Worm (Caenorhabditis elegans) whole organism, L4 larva: ENCODE measurements around the gene F28B12.1.
A peak's percentile ranks its signal among the peaks of the same experiment; 100 is the strongest.

Source experiments
- D1046.2 ChIP-seq: fragments of 200-800 bp; sonication (Bioruptor generic); IDR thresholded peaks from 2 replicates; pipeline ENCODE4 v1.3.6; 2022; ENCODE audit warnings: missing genetic modification characterization, missing compliant biosample characterization
- F26F4.8 ChIP-seq: fragments of 200-800 bp; sonication (Bioruptor generic); conservative IDR thresholded peaks from 2 replicates; pipeline ENCODE4 v1.3.6; 2022; ENCODE audit warnings: missing genetic modification characterization, missing compliant biosample characterization
- Y105C5A.15 ChIP-seq: fragments of 200-800 bp; sonication (Bioruptor generic); IDR thresholded peaks from 2 replicates; pipeline ENCODE4 v1.3.6; 2022; ENCODE audit warnings: missing genetic modification characterization, missing compliant biosample characterization
- ZK546.5 ChIP-seq, 2 experiments: sonication (generic microtip); optimal IDR thresholded peaks; 2 replicates each; lab custom pipeline; 2017; ENCODE audit warnings: missing biosample characterization in 2 of 2, missing genetic modification characterization in 2 of 2
- aly-2 ChIP-seq: sonication (generic microtip); optimal IDR thresholded peaks from 2 replicates; lab custom pipeline; 2018; ENCODE audit warnings: missing biosample characterization, missing genetic modification characterization
- arid-1 ChIP-seq: fragments of 200-800 bp; sonication (Bioruptor generic); conservative IDR thresholded peaks from 2 replicates; pipeline ENCODE4 v1.3.6; 2022; ENCODE audit warnings: missing genetic modification reagents, missing genetic modification characterization, missing compliant biosample characterization
- attf-4 ChIP-seq: sonication (generic microtip); optimal IDR thresholded peaks from 3 replicates; lab custom pipeline; 2017; ENCODE audit warnings: missing biosample characterization, missing genetic modification characterization
- ceh-20 ChIP-seq: fragments of 200-800 bp; sonication (Bioruptor generic); IDR thresholded peaks from 2 replicates; pipeline ENCODE4 v1.3.6; 2022; ENCODE audit warnings: missing genetic modification reagents, missing genetic modification characterization, missing compliant biosample characterization
- ceh-28 ChIP-seq: fragments of 150-350 bp; optimal IDR thresholded peaks from 2 replicates; lab custom pipeline; 2014; ENCODE audit warnings: missing biosample characterization, missing genetic modification reagents, missing genetic modification characterization
- ceh-32 ChIP-seq: sonication (generic microtip); optimal IDR thresholded peaks from 2 replicates; lab custom pipeline; 2016; ENCODE audit warnings: mild to moderate bottlenecking, missing genetic modification characterization, missing compliant biosample characterization; ENCODE audit not compliant: poor library complexity
- ceh-82 ChIP-seq: sonication (generic microtip); optimal IDR thresholded peaks from 2 replicates; lab custom pipeline; 2017; ENCODE audit warnings: missing biosample characterization, missing genetic modification characterization
- daf-12 ChIP-seq: fragments of 150-350 bp; optimal IDR thresholded peaks from 2 replicates; lab custom pipeline; 2014; ENCODE audit warnings: missing biosample characterization, missing genetic modification reagents, missing genetic modification characterization
- daf-19 ChIP-seq: fragments of 200-800 bp; sonication (Bioruptor generic); conservative IDR thresholded peaks from 2 replicates; pipeline ENCODE4 v1.3.6; 2022; ENCODE audit warnings: missing genetic modification characterization, missing compliant biosample characterization
- dmd-6 ChIP-seq: fragments of 200-800 bp; sonication (Bioruptor generic); IDR thresholded peaks from 2 replicates; pipeline ENCODE4 v1.3.6; 2022; ENCODE audit warnings: missing genetic modification reagents, missing genetic modification characterization, missing compliant biosample characterization
- dmd-8 ChIP-seq: fragments of 200-800 bp; sonication (Bioruptor generic); IDR thresholded peaks from 2 replicates; pipeline ENCODE4 v1.3.6; 2022; ENCODE audit warnings: missing genetic modification characterization, missing compliant biosample characterization
- dmd-9 ChIP-seq: fragments of 200-800 bp; sonication (Bioruptor generic); IDR thresholded peaks from 2 replicates; pipeline ENCODE4 v1.3.6; 2022; ENCODE audit warnings: missing genetic modification reagents, missing genetic modification characterization, missing compliant biosample characterization
- dve-1 ChIP-seq: sonication (generic microtip); optimal IDR thresholded peaks from 2 replicates; lab custom pipeline; 2017; ENCODE audit warnings: antibody characterized with exemption, mild to moderate bottlenecking, missing genetic modification characterization, missing compliant biosample characterization; ENCODE audit not compliant: insufficient read depth
- egl-27 ChIP-seq: sonication (generic microtip); optimal IDR thresholded peaks from 3 replicates; lab custom pipeline; 2017; ENCODE audit warnings: missing biosample characterization, missing genetic modification reagents, missing genetic modification characterization
- egl-43 ChIP-seq: fragments of 200-800 bp; sonication (Bioruptor generic); IDR thresholded peaks from 2 replicates; pipeline ENCODE4 v1.3.6; 2022; ENCODE audit warnings: missing genetic modification reagents, missing genetic modification characterization, missing compliant biosample characterization
- fkh-10 ChIP-seq: fragments of 150-350 bp; optimal IDR thresholded peaks from 2 replicates; lab custom pipeline; 2014; ENCODE audit warnings: missing biosample characterization, missing genetic modification reagents, missing genetic modification characterization
- fos-1 ChIP-seq: fragments of 150-350 bp; optimal IDR thresholded peaks from 2 replicates; lab custom pipeline; 2014; ENCODE audit warnings: missing biosample characterization, missing genetic modification characterization
- gei-8 ChIP-seq: fragments of 200-800 bp; sonication (Bioruptor generic); optimal IDR thresholded peaks from 2 replicates; lab custom pipeline; 2018; ENCODE audit warnings: mild to moderate bottlenecking, missing genetic modification characterization, missing compliant biosample characterization
- hif-1 ChIP-seq, 2 experiments: sonication (generic microtip); optimal IDR thresholded peaks; 2 replicates each; lab custom pipeline; 2016 to 2017; ENCODE audit warnings: missing compliant biosample characterization in 2 of 2, missing genetic modification characterization in 2 of 2, missing genetic modification reagents in 2 of 2, missing genotype in 2 of 2, mild to moderate bottlenecking in 1 of 2
- hlh-11 ChIP-seq: fragments of 200-800 bp; sonication (Bioruptor generic); optimal IDR thresholded peaks from 2 replicates; lab custom pipeline; 2018; ENCODE audit warnings: mild to moderate bottlenecking, missing genetic modification characterization, missing compliant biosample characterization
- hlh-30 ChIP-seq: sonication (generic microtip); optimal IDR thresholded peaks from 2 replicates; lab custom pipeline; 2017; ENCODE audit warnings: antibody characterized with exemption, mild to moderate bottlenecking, missing genetic modification characterization, missing compliant biosample characterization; ENCODE audit not compliant: insufficient read depth
- hmg-1.1 ChIP-seq: fragments of 200-800 bp; sonication (Bioruptor generic); IDR thresholded peaks from 2 replicates; pipeline ENCODE4 v1.3.6; 2022; ENCODE audit warnings: missing genetic modification reagents, missing genetic modification characterization, missing compliant biosample characterization
- jun-1 ChIP-seq: fragments of 150-350 bp; optimal IDR thresholded peaks from 2 replicates; lab custom pipeline; 2014; ENCODE audit warnings: missing biosample characterization, missing genetic modification reagents, missing genetic modification characterization
- lim-7 ChIP-seq: fragments of 200-800 bp; sonication (Bioruptor generic); IDR thresholded peaks from 2 replicates; pipeline ENCODE4 v1.3.6; 2022; ENCODE audit warnings: missing genetic modification characterization, missing compliant biosample characterization
- lin-1 ChIP-seq: fragments of 200-800 bp; sonication (Bioruptor generic); IDR thresholded peaks from 2 replicates; pipeline ENCODE4 v1.3.6; 2022; ENCODE audit warnings: missing genetic modification reagents, missing genetic modification characterization, missing compliant biosample characterization
- lir-3 ChIP-seq: sonication (generic microtip); optimal IDR thresholded peaks from 2 replicates; lab custom pipeline; 2016; ENCODE audit warnings: mild to moderate bottlenecking, missing genetic modification characterization, missing compliant biosample characterization
- lsy-2 ChIP-seq, 2 experiments: fragments of 150-350 bp in 1 of 2; sonication (generic microtip) in 1 of 2; optimal IDR thresholded peaks; 2 replicates each; lab custom pipeline; 2014 to 2017; ENCODE audit warnings: missing biosample characterization in 2 of 2, missing genetic modification characterization in 2 of 2
- madf-5 ChIP-seq, 2 experiments: fragments of 200-800 bp; sonication (Bioruptor generic); IDR thresholded peaks; 2 replicates each; pipeline ENCODE4 v1.3.6; 2022; ENCODE audit warnings: missing compliant biosample characterization in 2 of 2, missing genetic modification characterization in 2 of 2
- mdl-1 ChIP-seq, 2 experiments: fragments of 150-350 bp in 1 of 2; sonication (generic microtip) in 1 of 2; optimal IDR thresholded peaks; 2 replicates each; lab custom pipeline; 2014 to 2017; ENCODE audit warnings: missing biosample characterization in 2 of 2, missing genetic modification characterization in 2 of 2
- mep-1 ChIP-seq: fragments of 150-350 bp; sonication (generic microtip); optimal IDR thresholded peaks from 3 replicates; lab custom pipeline; 2014; ENCODE audit warnings: missing biosample characterization, missing genetic modification characterization
- mxl-2 ChIP-seq: fragments of 200-800 bp; sonication (Bioruptor generic); conservative IDR thresholded peaks from 2 replicates; pipeline ENCODE4 v1.3.6; 2022; ENCODE audit warnings: missing genetic modification reagents, missing genetic modification characterization, missing compliant biosample characterization
- nhr-102 ChIP-seq: sonication (generic microtip); optimal IDR thresholded peaks from 2 replicates; lab custom pipeline; 2016; ENCODE audit warnings: mild to moderate bottlenecking, missing genetic modification characterization, moderate library complexity, missing compliant biosample characterization
- nhr-111 ChIP-seq: fragments of 200-800 bp; sonication (Bioruptor generic); optimal IDR thresholded peaks from 2 replicates; lab custom pipeline; 2018; ENCODE audit warnings: mild to moderate bottlenecking, missing genetic modification characterization, missing compliant biosample characterization
- nhr-237 ChIP-seq: sonication (generic microtip); optimal IDR thresholded peaks from 2 replicates; lab custom pipeline; 2017; ENCODE audit warnings: missing biosample characterization, missing genetic modification characterization
- nhr-41 ChIP-seq: fragments of 200-800 bp; sonication (Bioruptor generic); IDR thresholded peaks from 2 replicates; pipeline ENCODE4 v1.3.6; 2022; ENCODE audit warnings: missing genetic modification reagents, missing genetic modification characterization, missing compliant biosample characterization
- nhr-6 ChIP-seq: fragments of 150-350 bp; optimal IDR thresholded peaks from 2 replicates; lab custom pipeline; 2014; ENCODE audit warnings: missing biosample characterization, missing genetic modification characterization
- php-3 ChIP-seq: fragments of 200-800 bp; sonication (Bioruptor generic); IDR thresholded peaks from 2 replicates; pipeline ENCODE4 v1.3.6; 2022; ENCODE audit warnings: missing genetic modification reagents, missing genetic modification characterization, missing compliant biosample characterization
- rbr-2 ChIP-seq: sonication (generic microtip); optimal IDR thresholded peaks from 2 replicates; lab custom pipeline; 2016; ENCODE audit warnings: missing genotype, missing genetic modification characterization, missing compliant biosample characterization
- sdz-12 ChIP-seq: fragments of 200-800 bp; sonication (Bioruptor generic); optimal IDR thresholded peaks from 2 replicates; lab custom pipeline; 2018; ENCODE audit warnings: mild to moderate bottlenecking, missing genetic modification characterization, missing compliant biosample characterization
- skn-1 ChIP-seq: fragments of 150-350 bp; optimal IDR thresholded peaks from 2 replicates; lab custom pipeline; 2014; ENCODE audit warnings: missing biosample characterization, missing genetic modification characterization
- snpc-4 ChIP-seq: fragments of 150-350 bp; optimal IDR thresholded peaks from 2 replicates; lab custom pipeline; 2014; ENCODE audit warnings: missing biosample characterization, missing genetic modification characterization
- spr-1 ChIP-seq: sonication (generic microtip); optimal IDR thresholded peaks from 2 replicates; lab custom pipeline; 2016; ENCODE audit warnings: mild to moderate bottlenecking, missing genetic modification characterization, missing compliant biosample characterization
- tag-97 ChIP-seq: fragments of 200-800 bp; sonication (Bioruptor generic); IDR thresholded peaks from 2 replicates; pipeline ENCODE4 v1.3.6; 2022; ENCODE audit warnings: missing genetic modification characterization, missing compliant biosample characterization
- tra-1 ChIP-seq: fragments of 200-800 bp; sonication (Bioruptor generic); IDR thresholded peaks from 2 replicates; pipeline ENCODE4 v1.3.6; 2022; ENCODE audit warnings: missing genetic modification reagents, missing genetic modification characterization, missing compliant biosample characterization
- unc-39 ChIP-seq: sonication (generic microtip); optimal IDR thresholded peaks from 2 replicates; lab custom pipeline; 2017; ENCODE audit warnings: missing biosample characterization, missing genetic modification characterization
- vab-7 ChIP-seq: fragments of 200-800 bp; sonication (Bioruptor generic); IDR thresholded peaks from 2 replicates; pipeline ENCODE4 v1.3.6; 2022; ENCODE audit warnings: missing genetic modification reagents, missing genetic modification characterization, missing compliant biosample characterization
- zag-1 ChIP-seq: fragments of 150-350 bp; optimal IDR thresholded peaks from 2 replicates; lab custom pipeline; 2014; ENCODE audit warnings: missing biosample characterization, missing genetic modification characterization
- ztf-11 ChIP-seq: fragments of 150-350 bp; optimal IDR thresholded peaks from 2 replicates; lab custom pipeline; 2014; ENCODE audit warnings: missing biosample characterization, missing genetic modification characterization

F28B12.1 gene

DNA sequence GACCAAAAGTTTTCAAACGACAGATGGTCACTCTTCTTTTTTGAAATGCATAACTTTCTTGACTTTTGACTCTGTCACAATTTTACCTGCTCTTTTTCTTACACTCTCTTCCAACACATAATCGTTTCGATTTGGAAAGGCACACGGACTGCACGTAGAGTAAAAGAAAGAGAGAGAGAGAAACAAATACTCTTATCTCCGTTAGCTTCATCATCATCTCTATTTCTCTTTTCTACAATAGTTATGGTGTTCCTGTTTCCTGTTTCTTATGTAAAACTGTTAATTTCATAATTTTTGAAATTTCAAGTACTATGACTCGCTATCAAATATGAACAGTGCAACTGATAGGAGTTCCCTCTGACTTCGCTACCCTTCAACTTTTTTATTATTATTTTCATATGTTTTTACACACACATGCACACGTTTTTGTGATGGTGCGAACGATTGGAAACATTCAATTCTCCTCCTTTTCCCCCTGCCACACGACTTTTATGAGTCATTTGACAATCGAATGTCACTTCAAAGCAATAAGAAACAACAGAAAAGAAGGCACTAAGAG, 12.6 kb upstream of the F28B12.1 start (continued):
- TF ChIP-seq egl-27 (tag; lab: Kevin White, UChicago): no peak
- TF ChIP-seq mep-1 (tag; lab: Kevin White, UChicago): peak; percentile 35
- no peak for TF ChIP-seq tag-97 (GFP tag; lab: Robert Waterston, UW)
- TF ChIP-seq gei-8: no peak
- no peak for TF ChIP-seq jun-1
- TF ChIP-seq arid-1 (GFP tag; lab: Robert Waterston, UW): no peak
- no peak for TF ChIP-seq hmg-1.1 (GFP tag; lab: Robert Waterston, UW)
- peak; percentile 10 for TF ChIP-seq hlh-30 (tag; lab: Kevin White, UChicago)
- TF ChIP-seq php-3: peak; percentile 83
- TF ChIP-seq vab-7 (GFP tag; lab: Robert Waterston, UW): no peak
- no peak for TF ChIP-seq fos-1 (tag; lab: Kevin White, UChicago)
- TF ChIP-seq spr-1 (tag; lab: Kevin White, UChicago): no peak
- TF ChIP-seq ZK546.5 (tag; optimal IDR thresholded peaks at IDR 0.05; lab: Kevin White, UChicago): no peak
- no peak for TF ChIP-seq aly-2
- TF ChIP-seq lsy-2 (tag; optimal IDR thresholded peaks at IDR 0.05; lab: Kevin White, UChicago): peak in 1 of 2 experiments; percentile 42
- TF ChIP-seq attf-4 (tag; lab: Kevin White, UChicago): no peak
- TF ChIP-seq egl-43 (GFP tag; lab: Robert Waterston, UW): no peak
- TF ChIP-seq lim-7 (GFP tag; lab: Robert Waterston, UW): no peak
- TF ChIP-seq rbr-2 (tag; lab: Kevin White, UChicago): no peak
- no peak for TF ChIP-seq nhr-6
- no peak for TF ChIP-seq nhr-102 (tag; lab: Kevin White, UChicago)
- peak in 1 of 2 experiments; percentile 54 for TF ChIP-seq mdl-1 (tag; optimal IDR thresholded peaks at IDR 0.05; lab: Kevin White, UChicago)
- TF ChIP-seq hlh-11 (tag; lab: Kevin White, UChicago): peak; percentile 85
- TF ChIP-seq tra-1 (GFP tag; lab: Robert Waterston, UW): peak; percentile 63; the same call in 1 of the 2 replicates
- TF ChIP-seq ceh-28 (tag; lab: Kevin White, UChicago): no peak
- TF ChIP-seq lin-1 (GFP tag; lab: Robert Waterston, UW): peak; percentile 82
- TF ChIP-seq ztf-11 (tag; lab: Kevin White, UChicago): no peak
- TF ChIP-seq skn-1 (tag; lab: Kevin White, UChicago): no peak
- TF ChIP-seq snpc-4 (tag; lab: Kevin White, UChicago): no peak
- TF ChIP-seq daf-19 (GFP tag; lab: Robert Waterston, UW): no peak
- TF ChIP-seq D1046.2 (GFP tag; lab: Robert Waterston, UW): no peak
- TF ChIP-seq daf-12 (tag; lab: Kevin White, UChicago): no peak
- TF ChIP-seq fkh-10 (GFP tag; lab: Kevin White, UChicago): no peak
- no peak for TF ChIP-seq Y105C5A.15 (GFP tag; lab: Robert Waterston, UW)
- peak; percentile 71 for TF ChIP-seq dmd-6 (GFP tag; lab: Robert Waterston, UW)
- TF ChIP-seq nhr-41: 0 out of 2 replicates have a peak, but pooled peaks have one; percentile 39
- no peak for TF ChIP-seq unc-39
- TF ChIP-seq ceh-82: no peak
- no peak for TF ChIP-seq nhr-111 (GFP tag; lab: Kevin White, UChicago)
- TF ChIP-seq hif-1 (tag; optimal IDR thresholded peaks at IDR 0.05; lab: Kevin White, UChicago): peak in 1 of 2 experiments; percentile 70
- TF ChIP-seq sdz-12 (GFP tag; lab: Kevin White, UChicago): no peak
- TF ChIP-seq nhr-237 (tag; lab: Kevin White, UChicago): no peak
- no peak for TF ChIP-seq madf-5 (GFP tag; IDR thresholded peaks at IDR 0.05; lab: Robert Waterston, UW)
- no peak for TF ChIP-seq zag-1
- no peak for TF ChIP-seq ceh-20 (GFP tag; lab: Robert Waterston, UW)
- TF ChIP-seq ceh-32 (tag; lab: Kevin White, UChicago): no peak
- TF ChIP-seq lir-3 (tag; lab: Kevin White, UChicago): no peak
- TF ChIP-seq mxl-2 (GFP tag; lab: Robert Waterston, UW): no peak
- peak; percentile 84 for TF ChIP-seq dve-1 (tag; lab: Kevin White, UChicago)
- no peak for TF ChIP-seq F26F4.8
- TF ChIP-seq dmd-9: no peak
- TF ChIP-seq dmd-8 (GFP tag; lab: Robert Waterston, UW): no peak
